Worm (Caenorhabditis elegans) whole organism, late embryonic: ENCODE measurements around the gene K10B3.1.
A peak's percentile ranks its signal among the peaks of the same experiment; 100 is the strongest.

ENCODE experiments used
- C08G9.2 ChIP-seq: sonication (generic microtip); optimal IDR thresholded peaks from 2 replicates; lab custom pipeline; 2016; ENCODE audit warnings: mild to moderate bottlenecking, missing genetic modification characterization, moderate library complexity, missing compliant biosample characterization
- C38D4.7 ChIP-seq: fragments of 200-800 bp; sonication (Bioruptor generic); optimal IDR thresholded peaks from 2 replicates; lab custom pipeline; 2018; ENCODE audit warnings: mild to moderate bottlenecking, missing genetic modification characterization, moderate library complexity, missing compliant biosample characterization
- F13H6.1 ChIP-seq: sonication (generic microtip); optimal IDR thresholded peaks from 2 replicates; lab custom pipeline; 2016; ENCODE audit warnings: missing genetic modification characterization, missing compliant biosample characterization
- K09A11.1 ChIP-seq: sonication (generic microtip); optimal IDR thresholded peaks from 2 replicates; lab custom pipeline; 2017; ENCODE audit warnings: antibody characterized with exemption, mild to moderate bottlenecking, missing genetic modification characterization, missing compliant biosample characterization; ENCODE audit not compliant: insufficient read depth
- Y22D7AL.16 ChIP-seq: sonication (generic microtip); optimal IDR thresholded peaks from 2 replicates; lab custom pipeline; 2016; ENCODE audit warnings: missing genetic modification characterization, missing compliant biosample characterization
- ahr-1 ChIP-seq: sonication (generic microtip); optimal IDR thresholded peaks from 2 replicates; lab custom pipeline; 2016; ENCODE audit warnings: missing genetic modification characterization, missing compliant biosample characterization
- ama-1 ChIP-seq: fragments of 150-350 bp; optimal IDR thresholded peaks from 2 replicates; lab custom pipeline; 2014
- ceh-14 ChIP-seq: sonication (generic microtip); optimal IDR thresholded peaks from 2 replicates; lab custom pipeline; 2016; ENCODE audit warnings: missing genotype, missing genetic modification characterization, missing compliant biosample characterization
- ceh-18 ChIP-seq: sonication (generic microtip); optimal IDR thresholded peaks from 2 replicates; lab custom pipeline; 2016; ENCODE audit warnings: missing genetic modification characterization, missing compliant biosample characterization
- ceh-19 ChIP-seq: fragments of 200-800 bp; sonication (Bioruptor generic); optimal IDR thresholded peaks from 2 replicates; lab custom pipeline; 2018; ENCODE audit warnings: mild to moderate bottlenecking, missing genetic modification characterization, missing compliant biosample characterization
- ceh-2 ChIP-seq: sonication (generic microtip); optimal IDR thresholded peaks from 2 replicates; lab custom pipeline; 2016; ENCODE audit warnings: missing genotype, missing genetic modification characterization, missing compliant biosample characterization
- ceh-22 ChIP-seq: sonication (generic microtip); optimal IDR thresholded peaks from 2 replicates; lab custom pipeline; 2017; ENCODE audit warnings: missing biosample characterization, missing genetic modification characterization
- ceh-24 ChIP-seq: sonication (generic microtip); optimal IDR thresholded peaks from 2 replicates; lab custom pipeline; 2016; ENCODE audit warnings: mild to moderate bottlenecking, missing genetic modification characterization, missing compliant biosample characterization
- ceh-30 ChIP-seq: fragments of 150-350 bp; optimal IDR thresholded peaks from 2 replicates; lab custom pipeline; 2014; ENCODE audit warnings: missing biosample characterization, missing genetic modification characterization
- ceh-31 ChIP-seq: sonication (generic microtip); optimal IDR thresholded peaks from 2 replicates; lab custom pipeline; 2016; ENCODE audit warnings: missing genetic modification characterization, missing compliant biosample characterization
- ceh-45 ChIP-seq: fragments of 200-800 bp; sonication (Bioruptor generic); IDR thresholded peaks from 2 replicates; pipeline ENCODE4 v1.3.6; 2022; ENCODE audit warnings: missing genetic modification reagents, missing genetic modification characterization, missing compliant biosample characterization
- che-1 ChIP-seq: sonication (generic microtip); optimal IDR thresholded peaks from 2 replicates; lab custom pipeline; 2016; ENCODE audit warnings: mild to moderate bottlenecking, missing genetic modification characterization, missing compliant biosample characterization
- dmd-4 ChIP-seq: sonication (generic microtip); optimal IDR thresholded peaks from 2 replicates; lab custom pipeline; 2016; ENCODE audit warnings: borderline replicate concordance, missing genetic modification characterization, missing compliant biosample characterization
- dve-1 ChIP-seq: sonication (generic microtip); optimal IDR thresholded peaks from 2 replicates; lab custom pipeline; 2017; ENCODE audit warnings: antibody characterized with exemption, mild to moderate bottlenecking, missing genetic modification characterization, missing compliant biosample characterization
- elt-2 ChIP-seq: sonication (generic microtip); optimal IDR thresholded peaks from 2 replicates; lab custom pipeline; 2016; ENCODE audit warnings: missing genetic modification reagents, missing genetic modification characterization, missing compliant biosample characterization
- elt-4 ChIP-seq: sonication (generic microtip); optimal IDR thresholded peaks from 2 replicates; lab custom pipeline; 2016; ENCODE audit warnings: missing genetic modification characterization, missing compliant biosample characterization
- ets-4 ChIP-seq: sonication (generic microtip); optimal IDR thresholded peaks from 2 replicates; lab custom pipeline; 2016; ENCODE audit warnings: missing genetic modification characterization, missing compliant biosample characterization
- eyg-1 ChIP-seq: sonication (generic microtip); optimal IDR thresholded peaks from 2 replicates; lab custom pipeline; 2016; ENCODE audit warnings: missing genotype, missing genetic modification characterization, missing compliant biosample characterization
- fkh-10 ChIP-seq: fragments of 150-350 bp; optimal IDR thresholded peaks from 2 replicates; lab custom pipeline; 2014; ENCODE audit warnings: missing biosample characterization, missing genetic modification reagents, missing genetic modification characterization
- gmeb-2 ChIP-seq: sonication (generic microtip); optimal IDR thresholded peaks from 2 replicates; lab custom pipeline; 2016; ENCODE audit warnings: missing genetic modification characterization, inconsistent platforms, missing compliant biosample characterization
- hlh-13 ChIP-seq: fragments of 200-800 bp; sonication (Bioruptor generic); optimal IDR thresholded peaks from 2 replicates; lab custom pipeline; 2018; ENCODE audit warnings: mild to moderate bottlenecking, missing genetic modification characterization, missing compliant biosample characterization
- hlh-15 ChIP-seq: sonication (generic microtip); optimal IDR thresholded peaks from 2 replicates; lab custom pipeline; 2016; ENCODE audit warnings: missing genetic modification characterization, missing compliant biosample characterization
- hlh-30 ChIP-seq: sonication (generic microtip); optimal IDR thresholded peaks from 2 replicates; lab custom pipeline; 2017; ENCODE audit warnings: antibody characterized with exemption, missing genetic modification characterization, missing compliant biosample characterization; ENCODE audit not compliant: insufficient read depth
- hlh-8 ChIP-seq: sonication (generic microtip); optimal IDR thresholded peaks from 2 replicates; lab custom pipeline; 2016; ENCODE audit warnings: missing genotype, missing genetic modification characterization, missing compliant biosample characterization
- lim-6 ChIP-seq: sonication (generic microtip); optimal IDR thresholded peaks from 2 replicates; lab custom pipeline; 2016; ENCODE audit warnings: missing genetic modification characterization, missing compliant biosample characterization
- madf-2 ChIP-seq: sonication (generic microtip); optimal IDR thresholded peaks from 2 replicates; lab custom pipeline; 2017; ENCODE audit warnings: missing genetic modification characterization, missing compliant biosample characterization
- mec-3 ChIP-seq: sonication (generic microtip); optimal IDR thresholded peaks from 2 replicates; lab custom pipeline; 2016; ENCODE audit warnings: borderline replicate concordance, missing genetic modification characterization, missing compliant biosample characterization
- nhr-232 ChIP-seq: sonication (generic microtip); optimal IDR thresholded peaks from 2 replicates; lab custom pipeline; 2016; ENCODE audit warnings: missing genetic modification characterization, missing compliant biosample characterization
- npax-4 ChIP-seq: sonication (generic microtip); optimal IDR thresholded peaks from 2 replicates; lab custom pipeline; 2016; ENCODE audit warnings: missing genetic modification characterization, missing compliant biosample characterization
- odd-2 ChIP-seq: sonication (generic microtip); optimal IDR thresholded peaks from 2 replicates; lab custom pipeline; 2017; ENCODE audit warnings: antibody characterized with exemption, mild to moderate bottlenecking, missing genetic modification characterization, missing compliant biosample characterization
- pag-3 ChIP-seq: sonication (generic microtip); optimal IDR thresholded peaks from 2 replicates; lab custom pipeline; 2016; ENCODE audit warnings: missing compliant biosample characterization, missing genetic modification characterization, borderline replicate concordance
- pax-1 ChIP-seq: fragments of 150-350 bp; optimal IDR thresholded peaks from 2 replicates; lab custom pipeline; 2014; ENCODE audit warnings: missing biosample characterization, missing genetic modification characterization
- pha-4 ChIP-seq: fragments of 150-350 bp; optimal IDR thresholded peaks from 2 replicates; lab custom pipeline; 2018; ENCODE audit warnings: missing biosample characterization, missing genetic modification reagents, missing genetic modification characterization
- pqm-1 ChIP-seq: sonication (generic microtip); optimal IDR thresholded peaks from 2 replicates; lab custom pipeline; 2016; ENCODE audit warnings: missing genetic modification characterization, missing compliant biosample characterization
- pros-1 ChIP-seq: fragments of 150-350 bp; optimal IDR thresholded peaks from 2 replicates; lab custom pipeline; 2014; ENCODE audit warnings: missing biosample characterization, missing genetic modification reagents, missing genetic modification characterization
- ref-2 ChIP-seq: sonication (generic microtip); optimal IDR thresholded peaks from 2 replicates; lab custom pipeline; 2016; ENCODE audit warnings: missing genetic modification characterization, missing compliant biosample characterization
- rnt-1 ChIP-seq: sonication (generic microtip); optimal IDR thresholded peaks from 2 replicates; lab custom pipeline; 2016; ENCODE audit warnings: missing genetic modification characterization, missing compliant biosample characterization
- sdc-2 ChIP-seq: sonication (generic microtip); optimal IDR thresholded peaks from 2 replicates; lab custom pipeline; 2016; ENCODE audit warnings: missing genotype, missing genetic modification characterization, missing compliant biosample characterization
- sox-2 ChIP-seq: fragments of 200-800 bp; sonication (Bioruptor generic); IDR thresholded peaks from 2 replicates; pipeline ENCODE4 v1.3.6; 2022; ENCODE audit warnings: missing genetic modification reagents, missing genetic modification characterization, missing compliant biosample characterization
- sox-4 ChIP-seq: sonication (generic microtip); optimal IDR thresholded peaks from 2 replicates; lab custom pipeline; 2017; ENCODE audit warnings: mild to moderate bottlenecking, missing genetic modification characterization, inconsistent platforms, missing compliant biosample characterization
- syd-9 ChIP-seq: sonication (generic microtip); optimal IDR thresholded peaks from 2 replicates; lab custom pipeline; 2016; ENCODE audit warnings: mild to moderate bottlenecking, missing genetic modification characterization, moderate library complexity, missing compliant biosample characterization
- ttx-3 ChIP-seq: sonication (generic microtip); optimal IDR thresholded peaks from 2 replicates; lab custom pipeline; 2016; ENCODE audit warnings: missing genetic modification reagents, missing genetic modification characterization, missing compliant biosample characterization
- unc-3 ChIP-seq, 2 experiments: fragments of 200-800 bp in 1 of 2; sonication (Bioruptor generic) in 1 of 2; sonication (generic microtip) in 1 of 2; conservative IDR thresholded peaks in 1 of 2; optimal IDR thresholded peaks in 1 of 2; 2 replicates each; pipeline versions ENCODE4 v1.3.6 to Lab custom; 2016 to 2022; ENCODE audit warnings: missing compliant biosample characterization in 2 of 2, missing genetic modification characterization in 2 of 2, missing genetic modification reagents in 1 of 2
- unc-55 ChIP-seq: sonication (generic microtip); optimal IDR thresholded peaks from 2 replicates; lab custom pipeline; 2017; ENCODE audit warnings: missing biosample characterization, missing genetic modification reagents, missing genetic modification characterization
- unc-86 ChIP-seq: sonication (generic microtip); optimal IDR thresholded peaks from 2 replicates; lab custom pipeline; 2016; ENCODE audit warnings: missing genetic modification characterization, missing compliant biosample characterization
- zip-5 ChIP-seq: sonication (generic microtip); optimal IDR thresholded peaks from 2 replicates; lab custom pipeline; 2016; ENCODE audit warnings: missing genetic modification characterization, missing compliant biosample characterization
- ztf-16 ChIP-seq: sonication (generic microtip); optimal IDR thresholded peaks from 2 replicates; lab custom pipeline; 2017; ENCODE audit warnings: missing genetic modification characterization, missing compliant biosample characterization

K10B3.1 gene

ce11 chrX:3127626-3128142 is 7.6 kb upstream of the K10B3.1 start:
- TF ChIP-seq pag-3 (tag; lab: Kevin White, UChicago), result peak; percentile 32
- TF ChIP-seq ceh-30 (tag; lab: Kevin White, UChicago), result no peak
- peak; percentile 57 for TF ChIP-seq ets-4 (tag; lab: Kevin White, UChicago)
- TF ChIP-seq npax-4 (tag; lab: Kevin White, UChicago), result no peak
- TF ChIP-seq fkh-10, result peak; percentile 54
- peak; percentile 95 for TF ChIP-seq unc-55 (GFP tag; lab: Kevin White, UChicago)
- TF ChIP-seq dmd-4 (tag; lab: Kevin White, UChicago), result peak; percentile 77
- peak; percentile 56 for TF ChIP-seq hlh-8
- peak; percentile 52 for TF ChIP-seq unc-86 (tag; lab: Kevin White, UChicago)
- no peak for TF ChIP-seq elt-4 (tag; lab: Kevin White, UChicago)
- TF ChIP-seq C38D4.7 (GFP tag; lab: Kevin White, UChicago), result no peak
- TF ChIP-seq ceh-18 (tag; lab: Kevin White, UChicago), result peak; percentile 98
- peak; percentile 31 for TF ChIP-seq madf-2 (tag; lab: Kevin White, UChicago)
- TF ChIP-seq pros-1 (tag; lab: Kevin White, UChicago), result peak; percentile 93
- TF ChIP-seq ttx-3 (tag; lab: Kevin White, UChicago), result no peak
- no peak for TF ChIP-seq hlh-13 (GFP tag; lab: Kevin White, UChicago)
- TF ChIP-seq ref-2 (tag; lab: Kevin White, UChicago), result peak; percentile 92
- peak; percentile 82 for TF ChIP-seq ceh-2 (tag; lab: Kevin White, UChicago)
- TF ChIP-seq hlh-15 (tag; lab: Kevin White, UChicago), result no peak
- TF ChIP-seq ceh-22 (tag; lab: Kevin White, UChicago), result peak; percentile 90
- peak; percentile 84 for TF ChIP-seq ceh-19
- peak; percentile 42 for TF ChIP-seq Y22D7AL.16 (tag; lab: Kevin White, UChicago)
- no peak for TF ChIP-seq ceh-45 (GFP tag; lab: Robert Waterston, UW)
- TF ChIP-seq ceh-31 (tag; lab: Kevin White, UChicago), result peak; percentile 99
- TF ChIP-seq pha-4 (tag; lab: Kevin White, UChicago), result no peak
- peak; percentile 74 for TF ChIP-seq sox-4 (tag; lab: Kevin White, UChicago)
- peak; percentile 55 for TF ChIP-seq che-1 (tag; lab: Kevin White, UChicago)
- peak; percentile 76 for TF ChIP-seq F13H6.1
- TF ChIP-seq mec-3 (tag; lab: Kevin White, UChicago), result no peak
- TF ChIP-seq dve-1, result peak; percentile 30
- peak; percentile 84 for TF ChIP-seq hlh-30 (tag; lab: Kevin White, UChicago)
- peak; percentile 51 for TF ChIP-seq pqm-1 (tag; lab: Kevin White, UChicago)
- TF ChIP-seq ceh-24, result no peak
- TF ChIP-seq K09A11.1 (tag; lab: Kevin White, UChicago), result peak; percentile 44
- TF ChIP-seq nhr-232, result peak; percentile 16
- TF ChIP-seq ama-1, result peak; percentile 33
- peak; percentile 47 for TF ChIP-seq C08G9.2 (tag; lab: Kevin White, UChicago)
- TF ChIP-seq unc-3 (GFP tag; conservative IDR thresholded peaks at IDR 0.05; lab: Robert Waterston, UW), result no peak; the same call in 1 of the 2 replicates
- TF ChIP-seq unc-3 (tag; optimal IDR thresholded peaks at IDR 0.05; lab: Kevin White, UChicago), result peak; percentile 43
- no peak for TF ChIP-seq odd-2 (tag; lab: Kevin White, UChicago)
- TF ChIP-seq sdc-2 (tag; lab: Kevin White, UChicago), result peak; percentile 88
- TF ChIP-seq ceh-14 (tag; lab: Kevin White, UChicago), result peak; percentile 75
- peak; percentile 55 for TF ChIP-seq elt-2
- TF ChIP-seq pax-1, result no peak
- TF ChIP-seq zip-5 (tag; lab: Kevin White, UChicago), result no peak
- peak; percentile 17 for TF ChIP-seq gmeb-2 (tag; lab: Kevin White, UChicago)
- peak; percentile 59 for TF ChIP-seq eyg-1
- TF ChIP-seq syd-9, result peak; percentile 88
- peak; percentile 65 for TF ChIP-seq lim-6 (tag; lab: Kevin White, UChicago)
- TF ChIP-seq ahr-1 (tag; lab: Kevin White, UChicago), result no peak
- TF ChIP-seq sox-2 (GFP tag; lab: Robert Waterston, UW), result peak; percentile 16; the same call in 1 of the 2 replicates
- TF ChIP-seq rnt-1, result peak; percentile 88
- peak; percentile 33 for TF ChIP-seq ztf-16 (tag; lab: Kevin White, UChicago)
